Fruit fly (Drosophila melanogaster): ENCODE data around the gene CG3402.

The CG3402 gene

DNA sequence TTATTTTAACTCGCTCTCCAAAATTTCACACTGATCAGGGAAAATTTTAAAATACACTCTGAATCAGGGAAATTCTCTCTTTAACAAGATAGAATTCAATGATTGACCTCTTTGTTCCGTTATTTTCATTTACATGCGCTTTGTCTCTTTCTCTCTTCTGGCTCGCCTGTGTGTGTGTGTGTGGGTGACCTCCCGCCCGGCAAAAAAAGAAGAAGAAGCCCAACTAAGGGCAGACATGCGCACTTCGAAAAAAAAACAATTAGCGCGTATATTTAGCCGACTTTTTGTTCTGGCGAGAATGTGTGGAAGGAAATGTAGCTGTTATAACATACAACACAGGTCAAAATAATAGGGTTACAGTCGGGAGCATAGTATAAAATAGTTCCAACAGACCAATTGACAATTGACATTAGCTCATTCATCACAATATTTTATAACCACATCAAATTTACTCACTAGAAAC, 29.8 kb upstream of the CG3402 start, which contains the start of gene CG3386:
CG3386 (minus strand) TSS at position 51 of the 463 bp plus-strand sequence.
- TF ChIP-seq noc (tag; optimal IDR thresholded peaks at IDR 0.05) = no peak

- TF ChIP-seq noc (tag; optimal IDR thresholded peaks at IDR 0.05) = no peak
These were observed 29.2 kb upstream of the CG3402 start for dm6 chr3L:681793-682369.

dm6 chr3L:680258-680657, 27.6 kb upstream of the CG3402 start, which contains the start of gene CG17129:
Gene CG17129 (minus strand): TSS chr3L:680326.
- TF ChIP-seq noc (tag; optimal IDR thresholded peaks at IDR 0.05) = peak; percentile 72

DNA sequence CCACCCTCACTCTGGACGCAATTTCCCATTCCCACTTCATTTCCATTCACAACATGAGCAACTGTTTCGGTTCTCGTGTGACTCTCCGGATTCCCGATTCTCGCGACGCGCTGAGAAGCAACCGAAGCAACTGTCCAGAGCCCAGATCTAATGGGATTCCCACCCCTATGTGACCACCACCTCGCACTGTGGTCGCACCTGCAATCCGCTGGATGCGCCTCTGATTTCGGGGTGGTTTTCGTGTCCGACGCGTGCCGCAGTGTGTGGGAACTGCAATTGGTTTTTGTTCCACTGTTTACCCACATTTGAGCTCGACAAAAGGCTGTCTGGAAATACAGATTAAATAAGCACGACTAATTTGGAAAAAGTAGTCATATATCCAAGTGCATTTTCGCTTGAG, 23.2 kb upstream of the CG3402 start:
- no peak for TF ChIP-seq noc (tag; optimal IDR thresholded peaks at IDR 0.05)

- TF ChIP-seq noc (tag; optimal IDR thresholded peaks at IDR 0.05) = no peak
These were observed 20.6 kb upstream of the CG3402 start for dm6 chr3L:673324-673723.

dm6 chr3L:666544-666943, 13.9 kb upstream of the CG3402 start:
- no peak for TF ChIP-seq noc (tag; optimal IDR thresholded peaks at IDR 0.05)

- TF ChIP-seq noc (tag; optimal IDR thresholded peaks at IDR 0.05) = no peak
These were observed 11.2 kb upstream of the CG3402 start for dm6 chr3L:663880-664279.

DNA sequence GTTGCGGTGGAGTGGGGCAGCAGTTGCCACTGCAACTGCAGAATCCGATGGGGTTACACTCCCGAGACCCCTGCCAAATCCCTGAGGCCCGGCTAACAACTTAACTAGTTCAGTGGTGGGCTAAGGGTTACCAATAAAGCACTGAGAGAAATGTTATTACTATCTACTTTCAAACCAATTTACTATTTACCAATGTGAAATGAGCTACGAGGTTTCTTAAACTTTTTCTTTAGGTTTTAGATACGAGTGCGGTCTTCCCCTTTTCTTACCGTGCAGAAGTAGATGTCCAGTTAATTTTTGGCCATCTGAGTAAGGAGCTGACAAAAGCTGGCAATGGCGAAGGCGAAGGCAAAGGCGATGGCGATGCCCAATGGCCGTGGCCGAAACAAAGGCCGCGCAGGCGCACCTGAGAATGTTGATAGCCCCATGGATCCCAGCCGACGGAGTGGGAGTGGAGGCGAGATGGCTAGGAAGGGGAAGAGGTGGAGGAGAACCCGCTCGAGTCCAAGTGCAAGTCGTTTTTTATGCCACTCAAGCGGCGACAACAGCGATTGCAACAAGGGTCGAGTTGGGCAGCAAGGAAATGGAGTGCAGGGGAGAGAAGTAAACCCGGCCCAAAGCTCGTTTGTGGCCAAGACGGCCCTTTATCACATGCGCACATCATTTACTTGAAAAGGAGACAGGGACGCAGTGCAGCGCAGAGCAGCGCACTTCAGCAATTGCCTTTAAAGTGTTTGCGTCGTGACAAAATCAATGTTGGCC, 7.8 kb upstream of the CG3402 start:
- TF ChIP-seq noc (tag; optimal IDR thresholded peaks at IDR 0.05) = no peak

DNA sequence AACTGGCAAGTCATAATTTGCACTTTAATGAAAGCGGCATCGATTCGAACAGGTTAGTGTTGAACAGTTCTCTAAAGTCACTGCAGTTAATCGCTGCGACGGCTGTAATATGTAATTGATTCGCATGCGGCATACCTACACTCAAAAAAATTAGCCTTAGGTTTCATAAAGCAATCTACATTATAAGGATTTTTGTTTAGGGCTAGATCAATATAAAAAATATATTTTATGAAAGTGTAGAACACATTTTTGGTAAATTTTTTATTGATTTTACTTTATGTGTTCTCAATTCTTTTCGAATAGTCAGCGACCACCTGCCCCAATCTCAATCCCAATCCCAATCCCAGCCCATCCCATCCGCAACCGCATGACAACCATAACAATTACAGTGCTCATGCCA, 5.6 kb upstream of the CG3402 start:
- TF ChIP-seq noc (tag; optimal IDR thresholded peaks at IDR 0.05) = no peak

dm6 chr3L:654019-654418, 1.3 kb upstream of the CG3402 start, which contains the start of the genes MED30 and Rev1:
Gene MED30 (minus strand): TSS chr3L:654089.
Gene Rev1 (plus strand): TSS chr3L:654363.
- TF ChIP-seq noc (tag; optimal IDR thresholded peaks at IDR 0.05) = peak; percentile 92

DNA sequence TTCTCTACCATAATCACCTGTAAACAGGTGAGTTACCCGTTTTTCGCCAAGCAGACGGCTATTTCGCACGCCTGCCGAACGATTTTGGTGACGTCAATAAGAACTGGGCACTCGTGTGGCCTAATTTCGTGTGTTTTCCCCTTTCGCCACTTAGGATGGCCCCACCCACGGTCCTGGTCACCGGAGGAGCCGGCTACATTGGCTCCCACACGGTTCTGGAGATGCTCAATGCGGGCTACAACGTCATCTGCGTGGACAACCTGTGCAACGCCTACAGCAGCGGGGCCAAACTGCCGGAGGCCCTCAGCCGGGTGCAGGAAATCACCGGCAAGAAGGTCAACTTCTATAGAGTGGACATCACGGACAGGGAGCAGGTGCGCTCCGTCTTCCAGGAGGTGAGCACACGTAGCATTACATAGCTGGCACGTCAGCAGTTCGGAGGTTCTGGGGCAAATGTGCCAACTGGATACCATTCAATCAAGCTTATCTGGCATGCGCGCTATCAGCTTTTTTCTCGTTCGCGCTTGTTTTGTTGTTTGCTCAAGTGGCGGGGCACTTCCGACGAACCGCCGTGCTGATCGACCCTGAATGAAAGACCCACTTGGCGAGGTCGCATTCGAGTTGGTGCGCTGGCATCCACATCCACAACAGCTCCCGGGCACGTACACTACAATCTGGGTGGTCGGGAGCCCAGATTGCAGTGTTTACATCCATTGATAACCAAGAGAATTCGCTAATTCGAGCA, 3.5 kb downstream of the CG3402 start:
- no peak for TF ChIP-seq noc (tag; optimal IDR thresholded peaks at IDR 0.05)

dm6 chr3L:648155-649024, 4.3 kb downstream of the CG3402 start, which contains the start of gene Gale:
Gene Gale (plus strand): TSS chr3L:648555.
- TF ChIP-seq noc (tag; optimal IDR thresholded peaks at IDR 0.05) = peak; percentile 42

- no peak for TF ChIP-seq noc (tag; optimal IDR thresholded peaks at IDR 0.05)
These were observed 5.2 kb downstream of the CG3402 start for dm6 chr3L:647529-647928.

DNA sequence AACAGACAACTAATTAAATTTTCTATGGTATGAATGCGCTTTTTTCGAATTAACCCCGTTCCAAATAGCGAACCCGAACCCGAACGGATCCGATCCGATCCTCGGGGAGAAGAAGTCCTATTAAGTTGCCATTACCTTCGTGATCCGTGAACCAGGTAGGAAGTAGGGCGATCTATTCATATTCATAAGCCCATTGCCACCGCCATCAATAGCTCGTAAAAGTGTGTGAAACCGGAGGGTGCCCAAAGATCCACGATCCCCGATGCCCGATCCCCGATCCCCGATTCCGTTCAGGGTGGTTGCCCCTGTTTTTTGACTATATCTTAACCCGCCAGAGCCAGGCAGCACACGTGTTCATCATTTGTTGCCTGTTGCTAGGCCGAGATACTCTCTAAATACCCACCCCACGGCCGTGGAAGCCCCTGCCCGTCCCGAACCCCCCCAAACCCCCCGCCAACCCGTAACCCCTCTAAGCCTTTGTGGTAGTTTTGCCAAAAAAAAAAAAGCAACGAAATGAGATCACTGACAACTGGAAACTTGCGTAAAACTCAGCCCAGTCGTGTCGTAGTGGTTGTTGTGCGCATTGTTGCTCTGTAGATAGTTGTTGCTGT, 7.2 kb downstream of the CG3402 start:
- no peak for TF ChIP-seq noc (tag; optimal IDR thresholded peaks at IDR 0.05)

- TF ChIP-seq noc (tag; optimal IDR thresholded peaks at IDR 0.05) = peak; percentile 57
These were observed 8.5 kb downstream of the CG3402 start for dm6 chr3L:644111-644718.

All from whole organism, larva.